Fruit fly (Drosophila melanogaster) whole organism, embryonic: ENCODE results near the gene CG33108.

Experiments
- Atf3 ChIP-seq: fragments of 200-800 bp; sonication (Bioruptor generic); optimal IDR thresholded peaks from 3 replicates; lab custom pipeline; 2016; ENCODE audit warnings: missing biosample characterization, missing genetic modification characterization
- Awh ChIP-seq: fragments of 200-800 bp; sonication (Bioruptor generic); IDR thresholded peaks from 2 replicates; pipeline ENCODE4, ENCODE4 v1.3.6; 2022; ENCODE audit warnings: missing biosample characterization, missing genetic modification characterization
- B-H1 ChIP-seq: fragments of 200-800 bp; sonication (Bioruptor generic); IDR thresholded peaks from 3 replicates; pipeline ENCODE4 v1.3.6; 2022; ENCODE audit warnings: missing biosample characterization, missing genetic modification characterization
- CG10321 ChIP-seq: fragments of 200-800 bp; sonication (Bioruptor generic); IDR thresholded peaks from 2 replicates; pipeline ENCODE4 v1.3.6; 2022; ENCODE audit warnings: missing biosample characterization, missing genetic modification characterization
- CG10979 ChIP-seq: fragments of 200-800 bp; sonication (Bioruptor generic); optimal IDR thresholded peaks from 2 replicates; lab custom pipeline; 2018; ENCODE audit warnings: missing biosample characterization, mild to moderate bottlenecking, missing genetic modification characterization, moderate library complexity
- CG11085 ChIP-seq: fragments of 200-800 bp; sonication (Bioruptor generic); IDR thresholded peaks from 2 replicates; pipeline ENCODE4 v1.3.6; 2022; ENCODE audit warnings: missing biosample characterization, missing genetic modification characterization
- CG11456 ChIP-seq: fragments of 200-800 bp; sonication (Bioruptor generic); IDR thresholded peaks from 3 replicates; pipeline ENCODE4 v1.3.6; 2022; ENCODE audit warnings: missing biosample characterization, missing genetic modification characterization
- CG11504 ChIP-seq: fragments of 200-800 bp; sonication (Bioruptor generic); optimal IDR thresholded peaks from 3 replicates; lab custom pipeline; 2019; ENCODE audit warnings: missing biosample characterization, mild to moderate bottlenecking, missing genetic modification characterization, moderate library complexity
- CG1233 ChIP-seq: fragments of 200-800 bp; sonication (Bioruptor generic); optimal IDR thresholded peaks from 4 replicates; lab custom pipeline; 2018; ENCODE audit warnings: missing biosample characterization, mild to moderate bottlenecking, missing genetic modification characterization
- CG17385 ChIP-seq: fragments of 200-800 bp; sonication (Bioruptor generic); optimal IDR thresholded peaks from 3 replicates; lab custom pipeline; 2018; ENCODE audit warnings: missing biosample characterization, mild to moderate bottlenecking, missing genetic modification characterization
- CG1792 ChIP-seq: fragments of 200-800 bp; sonication (Bioruptor generic); optimal IDR thresholded peaks from 2 replicates; lab custom pipeline; 2016; ENCODE audit warnings: missing biosample characterization, missing genetic modification characterization
- CG31388 ChIP-seq: fragments of 200-800 bp; sonication (Bioruptor generic); optimal IDR thresholded peaks from 2 replicates; lab custom pipeline; 2016; ENCODE audit warnings: missing biosample characterization, missing genetic modification characterization
- CG33213 ChIP-seq: fragments of 200-800 bp; sonication (Bioruptor generic); optimal IDR thresholded peaks from 3 replicates; lab custom pipeline; 2016; ENCODE audit warnings: missing biosample characterization, missing genetic modification characterization
- CG3847 ChIP-seq: fragments of 200-800 bp; sonication (Bioruptor generic); IDR thresholded peaks from 2 replicates; pipeline ENCODE4 v1.3.6; 2022; ENCODE audit warnings: missing biosample characterization, missing genetic modification characterization
- CG4360 ChIP-seq: fragments of 200-800 bp; sonication (Bioruptor generic); IDR thresholded peaks from 2 replicates; pipeline ENCODE4 v1.3.6; 2022; ENCODE audit warnings: missing biosample characterization, missing genetic modification characterization
- CG4617 ChIP-seq: fragments of 200-800 bp; sonication (Bioruptor generic); optimal IDR thresholded peaks from 3 replicates; lab custom pipeline; 2016; ENCODE audit warnings: missing biosample characterization, missing genetic modification characterization, borderline replicate concordance
- CG4820 ChIP-seq: fragments of 200-800 bp; sonication (Bioruptor generic); optimal IDR thresholded peaks from 3 replicates; lab custom pipeline; 2016; ENCODE audit warnings: missing biosample characterization, missing genetic modification characterization
- CG5245 ChIP-seq: fragments of 200-800 bp; sonication (Bioruptor generic); optimal IDR thresholded peaks from 3 replicates; lab custom pipeline; 2016; ENCODE audit warnings: missing biosample characterization, missing genetic modification characterization
- CG6272 ChIP-seq: fragments of 200-800 bp; sonication (Bioruptor generic); IDR thresholded peaks from 2 replicates; pipeline ENCODE4 v1.3.6; 2022; ENCODE audit warnings: missing biosample characterization, missing genetic modification characterization
- CG6813 ChIP-seq: fragments of 200-800 bp; sonication (Bioruptor generic); optimal IDR thresholded peaks from 2 replicates; lab custom pipeline; 2017; ENCODE audit warnings: missing biosample characterization, missing genetic modification characterization, mild to moderate bottlenecking, moderate library complexity, missing genetic modification reagents
- CG9727 ChIP-seq: fragments of 200-800 bp; sonication (Bioruptor generic); optimal IDR thresholded peaks from 3 replicates; lab custom pipeline; 2017; ENCODE audit warnings: missing biosample characterization, mild to moderate bottlenecking, missing genetic modification characterization
- H15 ChIP-seq: fragments of 200-800 bp; sonication (Bioruptor generic); IDR thresholded peaks from 3 replicates; pipeline ENCODE4 v1.3.6; 2022; ENCODE audit warnings: missing biosample characterization, missing genetic modification characterization
- HLH3B ChIP-seq: fragments of 200-800 bp; sonication (Bioruptor generic); IDR thresholded peaks from 2 replicates; pipeline ENCODE4 v1.3.6; 2022; ENCODE audit warnings: missing biosample characterization, missing genetic modification characterization
- HLH54F ChIP-seq: fragments of 200-800 bp; sonication (Bioruptor generic); optimal IDR thresholded peaks from 3 replicates; lab custom pipeline; 2016; ENCODE audit warnings: missing biosample characterization, missing genetic modification characterization
- HLHmδ ChIP-seq: fragments of 200-800 bp; sonication (Bioruptor generic); optimal IDR thresholded peaks from 2 replicates; lab custom pipeline; 2018; ENCODE audit warnings: missing biosample characterization, mild to moderate bottlenecking, missing genetic modification characterization, moderate library complexity
- HmgZ ChIP-seq: fragments of 200-800 bp; sonication (Bioruptor generic); optimal IDR thresholded peaks from 2 replicates; lab custom pipeline; 2018; ENCODE audit warnings: missing biosample characterization, mild to moderate bottlenecking, missing genetic modification characterization
- Jarid2 ChIP-seq: fragments of 200-800 bp; sonication (Bioruptor generic); optimal IDR thresholded peaks from 3 replicates; lab custom pipeline; 2017; ENCODE audit warnings: mild to moderate bottlenecking, missing biosample characterization, missing genetic modification reagents, missing genetic modification characterization
- Lpt ChIP-seq: fragments of >200 bp; optimal IDR thresholded peaks from 2 replicates; lab custom pipeline; 2018; ENCODE audit warnings: missing biosample characterization, missing genetic modification characterization
- Med ChIP-seq: fragments of 200-800 bp; sonication (Bioruptor generic); peaks from one replicate; lab custom pipeline; 2016; ENCODE audit warnings: missing biosample characterization, missing genetic modification characterization, mild to moderate bottlenecking, inconsistent platforms, moderate library complexity
- Mes4 ChIP-seq: fragments of 200-800 bp; sonication (Bioruptor generic); optimal IDR thresholded peaks from 2 replicates; lab custom pipeline; 2016; ENCODE audit warnings: missing biosample characterization, missing genetic modification characterization
- NC2β ChIP-seq: fragments of 200-800 bp; sonication (Bioruptor generic); optimal IDR thresholded peaks from 2 replicates; lab custom pipeline; 2016; ENCODE audit warnings: missing biosample characterization, missing genetic modification characterization
- Pdp1 ChIP-seq, 2 experiments: fragments of 200-800 bp; sonication (Bioruptor generic); optimal IDR thresholded peaks; 3 replicates each; lab custom pipeline; 2016; ENCODE audit warnings: missing biosample characterization in 2 of 2, missing genetic modification characterization in 2 of 2, mild to moderate bottlenecking in 1 of 2, moderate library complexity in 1 of 2
- Ravus ChIP-seq: fragments of 200-800 bp; sonication (Bioruptor generic); IDR thresholded peaks from 2 replicates; pipeline ENCODE4 v1.3.6; 2022; ENCODE audit warnings: missing biosample characterization, missing genetic modification characterization
- Side ChIP-seq: fragments of 200-800 bp; sonication (Bioruptor generic); optimal IDR thresholded peaks from 2 replicates; lab custom pipeline; 2016; ENCODE audit warnings: missing biosample characterization, missing genetic modification characterization
- Taf1 ChIP-seq: fragments of 200-800 bp; sonication (Bioruptor generic); IDR thresholded peaks from 2 replicates; pipeline ENCODE4 v1.3.6; 2022; ENCODE audit warnings: missing biosample characterization, missing genetic modification characterization
- btn ChIP-seq: fragments of 200-800 bp; sonication (Bioruptor generic); optimal IDR thresholded peaks from 2 replicates; lab custom pipeline; 2016; ENCODE audit warnings: missing biosample characterization, missing genetic modification characterization
- cas ChIP-seq: fragments of 200-800 bp; sonication (Bioruptor generic); IDR thresholded peaks from 2 replicates; pipeline ENCODE4 v1.3.6; 2022; ENCODE audit warnings: missing biosample characterization, missing genetic modification characterization
- dati ChIP-seq: fragments of 200-800 bp; sonication (Bioruptor generic); IDR thresholded peaks from 2 replicates; pipeline ENCODE4 v1.3.6; 2022; ENCODE audit warnings: missing biosample characterization, missing genetic modification characterization
- fd3F ChIP-seq: fragments of 200-800 bp; sonication (Bioruptor generic); optimal IDR thresholded peaks from 2 replicates; lab custom pipeline; 2018; ENCODE audit warnings: missing biosample characterization, mild to moderate bottlenecking, missing genetic modification characterization, moderate library complexity
- gfzf ChIP-seq: fragments of 200-800 bp; sonication (Bioruptor generic); optimal IDR thresholded peaks from 2 replicates; lab custom pipeline; 2016; ENCODE audit warnings: missing biosample characterization, mild to moderate bottlenecking, missing genetic modification characterization, moderate library complexity
- gt ChIP-seq: fragments of 200-800 bp; sonication (Bioruptor generic); IDR thresholded peaks from 2 replicates; pipeline ENCODE4 v1.3.6; 2022; ENCODE audit warnings: missing biosample characterization, missing genetic modification characterization
- kni ChIP-seq: fragments of 200-800 bp; sonication (Bioruptor generic); optimal IDR thresholded peaks from 3 replicates; lab custom pipeline; 2017; ENCODE audit warnings: mild to moderate bottlenecking, missing biosample characterization, missing genetic modification reagents, missing genetic modification characterization
- nom ChIP-seq: fragments of 200-800 bp; sonication (Bioruptor generic); optimal IDR thresholded peaks from 2 replicates; lab custom pipeline; 2017; ENCODE audit warnings: missing biosample characterization, missing genetic modification characterization, mild to moderate bottlenecking, moderate library complexity, missing genetic modification reagents
- schlank ChIP-seq: fragments of 200-800 bp; sonication (Bioruptor generic); optimal IDR thresholded peaks from 2 replicates; lab custom pipeline; 2018; ENCODE audit warnings: missing biosample characterization, mild to moderate bottlenecking, missing genetic modification characterization
- seq ChIP-seq: fragments of 200-800 bp; sonication (Bioruptor generic); IDR thresholded peaks from 2 replicates; pipeline ENCODE4 v1.3.6; 2022; ENCODE audit warnings: missing biosample characterization, missing genetic modification characterization
- sisA ChIP-seq: fragments of 200-800 bp; sonication (Bioruptor generic); IDR thresholded peaks from 2 replicates; pipeline ENCODE4 v1.3.6; 2022; ENCODE audit warnings: missing biosample characterization, missing genetic modification characterization
- slou ChIP-seq: fragments of 200-800 bp; sonication (Bioruptor generic); optimal IDR thresholded peaks from 3 replicates; lab custom pipeline; 2016; ENCODE audit warnings: missing biosample characterization, missing genetic modification characterization
- slp2 ChIP-seq: fragments of 200-800 bp; sonication (Bioruptor generic); optimal IDR thresholded peaks from 2 replicates; lab custom pipeline; 2016; ENCODE audit warnings: missing biosample characterization, missing genetic modification characterization
- usp ChIP-seq: fragments of >200 bp; optimal IDR thresholded peaks from 2 replicates; lab custom pipeline; 2017; ENCODE audit warnings: missing biosample characterization, missing genetic modification characterization
- z ChIP-seq: fragments of 200-800 bp; sonication (Bioruptor generic); IDR thresholded peaks from 3 replicates; pipeline ENCODE4 v1.3.6; 2022; ENCODE audit warnings: missing biosample characterization, missing genetic modification characterization

Gene CG33108

dm6 chr3R:24037538-24038265 lies 42.2 kb downstream of the CG33108 start, which contains the start of gene spas (continued):
- TF ChIP-seq CG4820 (GFP tag; lab: Kevin White, UChicago), result peak; percentile 58
- TF ChIP-seq CG1792 (GFP tag; lab: Kevin White, UChicago), result peak; percentile 22
- peak; percentile 44; the same call in 1 of the 2 replicates for TF ChIP-seq CG11085 (GFP tag; lab: Robert Waterston, UW)
- peak; percentile 26 for TF ChIP-seq CG17385 (GFP tag; lab: Kevin White, UChicago)
- peak; percentile 28 for TF ChIP-seq kni (GFP tag; lab: Kevin White, UChicago)
- no peak for TF ChIP-seq CG10321 (GFP tag; lab: Robert Waterston, UW)
- peak; percentile 40 for TF ChIP-seq Side (GFP tag; lab: Kevin White, UChicago)
- peak; percentile 67 for TF ChIP-seq HmgZ (tag; lab: Kevin White, UChicago)
- TF ChIP-seq CG6272 (GFP tag; lab: Robert Waterston, UW), result peak; percentile 87
- TF ChIP-seq CG9727 (GFP tag; lab: Kevin White, UChicago), result peak; percentile 83
- no peak for TF ChIP-seq Jarid2 (GFP tag; lab: Kevin White, UChicago)
- peak; percentile 83 for TF ChIP-seq HLH54F (GFP tag; lab: Kevin White, UChicago)
- TF ChIP-seq CG4360, result no peak
- TF ChIP-seq dati (GFP tag; lab: Robert Waterston, UW), result peak; percentile 23; the same call in 1 of the 2 replicates
- TF ChIP-seq CG4617, result peak; percentile 81
- no peak for TF ChIP-seq nom (GFP tag; lab: Kevin White, UChicago)
- TF ChIP-seq CG31388, result no peak
- no peak for TF ChIP-seq Ravus
- TF ChIP-seq cas, result no peak
- peak; percentile 60; the same call in 1 of the 3 replicates for TF ChIP-seq B-H1 (GFP tag; lab: Robert Waterston, UW)
- no peak for TF ChIP-seq z (GFP tag; lab: Robert Waterston, UW)
- TF ChIP-seq Lpt (GFP tag; lab: Kevin White, UChicago), result no peak
- no peak for TF ChIP-seq slou (GFP tag; lab: Kevin White, UChicago)
- peak; percentile 22 for TF ChIP-seq schlank (tag; lab: Kevin White, UChicago)
- peak; percentile 17 for TF ChIP-seq Mes4 (GFP tag; lab: Kevin White, UChicago)
- TF ChIP-seq H15 (GFP tag; lab: Robert Waterston, UW), result peak; percentile 68; the same call in 2 of the 3 replicates
- peak; percentile 22 for TF ChIP-seq CG5245
- no peak for TF ChIP-seq usp (GFP tag; lab: Kevin White, UChicago)
- TF ChIP-seq NC2β (GFP tag; lab: Kevin White, UChicago), result no peak
- TF ChIP-seq gfzf (GFP tag; lab: Kevin White, UChicago), result peak; percentile 27
- no peak for TF ChIP-seq CG11504 (tag; lab: Kevin White, UChicago)
- TF ChIP-seq CG33213 (GFP tag; lab: Kevin White, UChicago), result peak; percentile 5
- peak; percentile 32 for TF ChIP-seq btn (GFP tag; lab: Kevin White, UChicago)
- no peak for TF ChIP-seq HLHmδ (GFP tag; lab: Kevin White, UChicago)
- peak; percentile 95 for TF ChIP-seq Med (GFP tag; lab: Kevin White, UChicago)
- TF ChIP-seq fd3F (GFP tag; lab: Kevin White, UChicago), result peak; percentile 40
- TF ChIP-seq Atf3 (GFP tag; lab: Kevin White, UChicago), result peak; percentile 77
- peak; percentile 82 for TF ChIP-seq CG11456 (GFP tag; lab: Robert Waterston, UW)
- peak; percentile 62 for TF ChIP-seq HLH3B (GFP tag; lab: Robert Waterston, UW)
- peak; percentile 82 for TF ChIP-seq CG3847 (GFP tag; lab: Robert Waterston, UW)
- 0 out of 2 replicates have a peak, but pooled peaks have one; percentile 25 for TF ChIP-seq Awh (GFP tag; lab: Robert Waterston, UW)
- peak; percentile 46 for TF ChIP-seq CG10979 (tag; lab: Kevin White, UChicago)
- peak; percentile 44; the same call in 1 of the 2 replicates for TF ChIP-seq Taf1 (GFP tag; lab: Robert Waterston, UW)
- peak; percentile 48 for TF ChIP-seq CG1233 (GFP tag; lab: Kevin White, UChicago)
- TF ChIP-seq sisA, result peak; percentile 87
- no peak for TF ChIP-seq seq (GFP tag; lab: Robert Waterston, UW)
- no peak for TF ChIP-seq CG6813 (GFP tag; lab: Kevin White, UChicago)
- TF ChIP-seq gt (GFP tag; lab: Robert Waterston, UW), result peak; percentile 60; the same call in 1 of the 2 replicates
- TF ChIP-seq slp2 (GFP tag; lab: Kevin White, UChicago), result peak; percentile 80
- peak; percentile 73 to 95 for TF ChIP-seq Pdp1 (GFP tag; optimal IDR thresholded peaks at IDR 0.05; lab: Kevin White, UChicago)
